Worm (Caenorhabditis elegans) whole organism, mixed stage, embryonic: ENCODE data around the gene cit-1.2.

Experiments
- M03D4.4 ChIP-seq: sonication (generic microtip); optimal IDR thresholded peaks from 2 replicates; lab custom pipeline; 2017; ENCODE audit warnings: mild to moderate bottlenecking, missing genetic modification characterization, missing compliant biosample characterization
- bed-3 ChIP-seq: fragments of 200-800 bp; sonication (Bioruptor generic); optimal IDR thresholded peaks from 3 replicates; lab custom pipeline; 2018; ENCODE audit warnings: mild to moderate bottlenecking, missing genetic modification characterization, moderate library complexity, missing compliant biosample characterization
- ceh-39 ChIP-seq: fragments of 150-350 bp; optimal IDR thresholded peaks from 2 replicates; lab custom pipeline; 2014; ENCODE audit warnings: missing biosample characterization, missing genetic modification characterization
- ceh-43 ChIP-seq: fragments of 200-800 bp; sonication (Bioruptor generic); optimal IDR thresholded peaks from 2 replicates; lab custom pipeline; 2018; ENCODE audit warnings: mild to moderate bottlenecking, missing genetic modification characterization, moderate library complexity, missing compliant biosample characterization
- ceh-83 ChIP-seq: fragments of 200-800 bp; sonication (Bioruptor generic); optimal IDR thresholded peaks from 2 replicates; lab custom pipeline; 2018; ENCODE audit warnings: mild to moderate bottlenecking, missing genetic modification characterization, missing compliant biosample characterization
- ces-1 ChIP-seq: fragments of 150-350 bp; optimal IDR thresholded peaks from 2 replicates; lab custom pipeline; 2014; ENCODE audit warnings: missing biosample characterization, missing genetic modification reagents, missing genetic modification characterization
- drap-1 ChIP-seq: fragments of 200-800 bp; sonication (Bioruptor generic); optimal IDR thresholded peaks from 3 replicates; lab custom pipeline; 2018; ENCODE audit warnings: mild to moderate bottlenecking, missing genetic modification characterization, missing compliant biosample characterization
- elt-3 ChIP-seq: fragments of 150-350 bp; optimal IDR thresholded peaks from 2 replicates; lab custom pipeline; 2014; ENCODE audit warnings: missing biosample characterization, missing genetic modification characterization
- flh-1 ChIP-seq: fragments of 200-800 bp; sonication (Bioruptor generic); optimal IDR thresholded peaks from 2 replicates; lab custom pipeline; 2018; ENCODE audit warnings: mild to moderate bottlenecking, missing genetic modification characterization, moderate library complexity, missing compliant biosample characterization
- ham-2 ChIP-seq: fragments of 200-800 bp; sonication (Bioruptor generic); optimal IDR thresholded peaks from 2 replicates; lab custom pipeline; 2018; ENCODE audit warnings: mild to moderate bottlenecking, missing genetic modification characterization, missing compliant biosample characterization
- hlh-1 ChIP-seq: fragments of 150-350 bp; optimal IDR thresholded peaks from 2 replicates; lab custom pipeline; 2014; ENCODE audit warnings: missing biosample characterization, missing genetic modification reagents, missing genetic modification characterization
- lin-32 ChIP-seq: fragments of 200-800 bp; sonication (Bioruptor generic); optimal IDR thresholded peaks from 2 replicates; lab custom pipeline; 2018; ENCODE audit warnings: mild to moderate bottlenecking, missing genetic modification characterization, missing compliant biosample characterization
- lsy-2 ChIP-seq: fragments of 150-350 bp; optimal IDR thresholded peaks from 2 replicates; lab custom pipeline; 2014; ENCODE audit warnings: missing biosample characterization, missing genetic modification characterization
- mep-1 ChIP-seq: fragments of 150-350 bp; optimal IDR thresholded peaks from 2 replicates; lab custom pipeline; 2017; ENCODE audit warnings: missing biosample characterization, missing genetic modification reagents, missing genetic modification characterization, inconsistent platforms
- mls-2 ChIP-seq: sonication (generic microtip); optimal IDR thresholded peaks from 2 replicates; lab custom pipeline; 2016; ENCODE audit warnings: mild to moderate bottlenecking, missing genetic modification characterization, moderate library complexity, missing compliant biosample characterization
- nhr-12 ChIP-seq: fragments of 150-350 bp; optimal IDR thresholded peaks from 2 replicates; lab custom pipeline; 2014; ENCODE audit warnings: missing biosample characterization, missing genetic modification characterization
- nhr-2 ChIP-seq: fragments of 150-350 bp; optimal IDR thresholded peaks from 2 replicates; lab custom pipeline; 2014; ENCODE audit warnings: missing biosample characterization, missing genetic modification characterization
- nhr-237 ChIP-seq: fragments of 150-350 bp; optimal IDR thresholded peaks from 2 replicates; lab custom pipeline; 2014; ENCODE audit warnings: missing biosample characterization, missing genetic modification characterization
- nhr-28 ChIP-seq: fragments of 150-350 bp; optimal IDR thresholded peaks from 2 replicates; lab custom pipeline; 2014; ENCODE audit warnings: missing biosample characterization, missing genetic modification characterization
- nhr-76 ChIP-seq: sonication (generic microtip); optimal IDR thresholded peaks from 2 replicates; lab custom pipeline; 2017; ENCODE audit warnings: missing biosample characterization, missing genetic modification characterization
- pha-4 ChIP-seq: fragments of 150-350 bp; optimal IDR thresholded peaks from 2 replicates; lab custom pipeline; 2018; ENCODE audit warnings: missing biosample characterization, missing genetic modification reagents, missing genetic modification characterization
- sem-2 ChIP-seq: fragments of 200-800 bp; sonication (Bioruptor generic); optimal IDR thresholded peaks from 2 replicates; lab custom pipeline; 2018; ENCODE audit warnings: mild to moderate bottlenecking, missing genetic modification characterization, missing compliant biosample characterization
- snpc-4 ChIP-seq: fragments of 150-350 bp; optimal IDR thresholded peaks from 2 replicates; lab custom pipeline; 2014; ENCODE audit warnings: missing biosample characterization, missing genetic modification characterization
- sptf-1 ChIP-seq: sonication (generic microtip); optimal IDR thresholded peaks from 2 replicates; lab custom pipeline; 2017; ENCODE audit warnings: mild to moderate bottlenecking, missing genetic modification characterization, moderate library complexity, missing compliant biosample characterization
- tbx-8 ChIP-seq: fragments of 200-800 bp; sonication (Bioruptor generic); optimal IDR thresholded peaks from 2 replicates; lab custom pipeline; 2018; ENCODE audit warnings: mild to moderate bottlenecking, missing genetic modification characterization, moderate library complexity, missing compliant biosample characterization
- unc-120 ChIP-seq: sonication (generic microtip); optimal IDR thresholded peaks from 2 replicates; lab custom pipeline; 2017; ENCODE audit warnings: missing genetic modification characterization, missing compliant biosample characterization; ENCODE audit not compliant: poor library complexity, severe bottlenecking
- unc-62 ChIP-seq: fragments of 150-350 bp; optimal IDR thresholded peaks from 2 replicates; lab custom pipeline; 2014; ENCODE audit warnings: missing biosample characterization, missing genetic modification reagents, missing genetic modification characterization
- zip-8 ChIP-seq: fragments of 150-350 bp; optimal IDR thresholded peaks from 2 replicates; lab custom pipeline; 2014; ENCODE audit warnings: missing biosample characterization, missing genetic modification characterization
- ztf-11 ChIP-seq: fragments of 150-350 bp; optimal IDR thresholded peaks from 2 replicates; lab custom pipeline; 2014; ENCODE audit warnings: missing biosample characterization, missing genetic modification characterization

Gene cit-1.2

DNA sequence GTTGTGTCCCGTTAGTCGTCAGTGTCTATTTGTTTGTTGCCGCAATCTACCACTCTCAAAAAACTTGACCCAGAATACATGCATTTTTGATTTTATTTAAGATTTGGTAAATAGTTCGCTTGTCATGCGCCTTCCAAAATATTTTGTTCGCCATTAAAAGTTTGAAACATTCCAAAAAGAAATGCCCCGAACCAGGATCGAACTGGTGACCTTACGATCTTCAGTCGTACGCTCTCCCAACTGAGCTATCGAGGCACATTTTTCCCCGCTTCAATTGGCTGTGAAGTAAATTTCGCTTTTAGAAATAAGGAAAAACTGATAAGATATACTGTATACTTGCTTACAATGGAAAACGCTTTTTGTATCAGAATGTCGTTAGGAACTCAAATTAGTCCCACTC is 32.3 kb upstream of the cit-1.2 start:
- TF ChIP-seq mep-1 (tag; lab: Kevin White, UChicago) (no peak), elt-3 (tag; lab: Kevin White, UChicago) (no peak)

DNA sequence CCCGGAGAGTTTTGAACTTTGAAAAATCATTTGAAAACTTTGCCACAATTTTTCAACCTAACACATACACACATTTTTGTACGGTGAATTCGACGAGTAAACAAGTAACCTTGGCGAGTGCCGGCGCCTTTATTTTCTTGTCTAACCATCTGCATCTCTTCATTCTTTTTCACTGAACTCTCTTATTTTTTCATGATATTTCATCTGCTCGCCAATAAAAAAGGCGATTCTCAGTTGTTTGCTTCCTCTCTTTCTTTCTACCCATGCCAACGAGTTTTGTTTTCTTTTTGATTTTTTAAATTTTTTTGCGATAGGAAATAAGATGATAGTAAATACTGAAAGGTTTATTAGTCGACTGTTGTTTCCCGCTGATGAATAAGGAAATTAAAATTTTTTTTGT is 31.8 kb upstream of the cit-1.2 start:
- TF ChIP-seq ces-1 (GFP tag; lab: Kevin White, UChicago) = peak; percentile 18
- no peak for TF ChIP-seq hlh-1

DNA sequence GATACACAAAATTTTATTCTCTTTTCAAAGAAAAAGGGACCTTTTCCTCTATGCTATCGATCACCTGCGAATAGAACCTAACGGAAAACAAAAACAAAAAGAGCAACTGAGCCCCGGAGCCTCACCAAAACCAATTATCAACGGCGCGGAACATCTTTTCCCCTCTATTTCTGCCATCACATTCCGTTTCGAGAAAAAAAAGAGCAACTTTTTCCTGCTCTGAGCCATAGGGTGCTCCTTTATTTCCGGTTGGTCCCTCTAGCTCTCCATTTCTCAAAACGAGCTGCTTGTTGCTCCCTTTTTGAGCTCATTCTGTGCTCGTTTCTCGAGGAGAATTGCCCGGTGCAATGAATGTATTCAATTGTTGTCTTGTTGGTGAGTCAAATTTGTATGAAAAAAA is 30.9 kb upstream of the cit-1.2 start, which contains the start of gene clp-1:
clp-1 (plus strand) TSS at position 301 of the 400 bp plus-strand sequence.
- TF ChIP-seq nhr-12 (no peak), lin-32 (GFP tag; lab: Kevin White, UChicago) (no peak), M03D4.4 (tag; lab: Kevin White, UChicago) (no peak), snpc-4 (no peak), ceh-83 (GFP tag; lab: Kevin White, UChicago) (no peak)

DNA sequence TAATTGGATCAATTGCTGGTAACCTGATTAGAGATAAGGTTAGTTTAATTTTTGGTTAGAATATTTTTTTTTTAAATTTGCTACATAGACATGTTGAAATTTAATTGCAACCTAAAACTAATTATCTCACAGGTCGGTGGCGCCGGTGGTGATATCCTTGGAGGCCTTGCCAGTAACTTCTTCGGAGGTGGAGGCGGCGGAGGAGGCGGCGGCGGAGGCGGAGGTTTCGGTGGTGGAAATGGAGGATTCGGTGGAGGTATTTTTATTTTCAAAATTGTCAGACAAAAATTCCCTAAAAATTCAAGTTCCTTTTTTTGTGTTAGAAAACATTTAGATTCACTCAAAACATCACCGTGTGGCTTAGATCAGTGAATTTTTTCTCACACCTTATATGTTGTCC is 29.3 kb upstream of the cit-1.2 start:
- TF ChIP-seq hlh-1 = no peak
- TF ChIP-seq drap-1 (GFP tag; lab: Kevin White, UChicago) = no peak
- no peak for TF ChIP-seq pha-4 (tag; lab: Kevin White, UChicago)
- no peak for TF ChIP-seq nhr-28 (tag; lab: Kevin White, UChicago)
- no peak for TF ChIP-seq sem-2
- no peak for TF ChIP-seq ceh-39 (tag; lab: Kevin White, UChicago)
- TF ChIP-seq ham-2 = no peak
- TF ChIP-seq bed-3 (GFP tag; lab: Kevin White, UChicago) = no peak
- TF ChIP-seq M03D4.4 (tag; lab: Kevin White, UChicago) = no peak
- no peak for TF ChIP-seq ztf-11
- TF ChIP-seq ceh-83 (GFP tag; lab: Kevin White, UChicago) = no peak
- TF ChIP-seq nhr-237 (tag; lab: Kevin White, UChicago) = no peak
- no peak for TF ChIP-seq unc-62 (GFP tag; lab: Kevin White, UChicago)
- TF ChIP-seq lsy-2 (tag; lab: Kevin White, UChicago) = no peak

DNA sequence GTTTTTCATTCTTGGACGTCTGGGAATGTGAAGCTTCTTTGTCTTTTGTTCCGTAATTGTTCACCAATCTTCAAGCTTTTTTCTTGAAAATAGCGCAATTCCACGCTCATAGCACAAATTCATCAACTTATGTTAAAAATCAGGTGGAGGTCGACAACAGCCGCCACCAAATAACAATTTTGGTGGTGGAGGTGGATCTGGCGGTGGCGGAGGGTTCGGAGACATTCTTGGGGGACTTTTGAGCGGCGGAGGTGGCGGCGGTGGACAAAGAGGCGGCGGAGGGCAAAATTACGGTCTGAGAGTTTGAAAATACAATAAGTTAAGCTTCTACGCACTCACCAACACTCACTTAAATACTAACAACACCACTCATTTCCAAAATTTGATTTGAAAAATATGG is 28.6 kb upstream of the cit-1.2 start:
- TF ChIP-seq bed-3 (GFP tag; lab: Kevin White, UChicago) (no peak), ceh-83 (GFP tag; lab: Kevin White, UChicago) (no peak), elt-3 (tag; lab: Kevin White, UChicago) (no peak), unc-120 (tag; lab: Kevin White, UChicago) (no peak), drap-1 (GFP tag; lab: Kevin White, UChicago) (no peak), hlh-1 (no peak), ham-2 (no peak), ztf-11 (no peak), unc-62 (GFP tag; lab: Kevin White, UChicago) (no peak), pha-4 (tag; lab: Kevin White, UChicago) (no peak), flh-1 (no peak), nhr-237 (tag; lab: Kevin White, UChicago) (no peak), zip-8 (tag; lab: Kevin White, UChicago) (no peak), mep-1 (tag; lab: Kevin White, UChicago) (no peak), ces-1 (GFP tag; lab: Kevin White, UChicago) (no peak), sem-2 (no peak), tbx-8 (GFP tag; lab: Kevin White, UChicago) (no peak), nhr-28 (tag; lab: Kevin White, UChicago) (no peak), nhr-2 (tag; lab: Kevin White, UChicago) (no peak), sptf-1 (tag; lab: Kevin White, UChicago) (no peak)

DNA sequence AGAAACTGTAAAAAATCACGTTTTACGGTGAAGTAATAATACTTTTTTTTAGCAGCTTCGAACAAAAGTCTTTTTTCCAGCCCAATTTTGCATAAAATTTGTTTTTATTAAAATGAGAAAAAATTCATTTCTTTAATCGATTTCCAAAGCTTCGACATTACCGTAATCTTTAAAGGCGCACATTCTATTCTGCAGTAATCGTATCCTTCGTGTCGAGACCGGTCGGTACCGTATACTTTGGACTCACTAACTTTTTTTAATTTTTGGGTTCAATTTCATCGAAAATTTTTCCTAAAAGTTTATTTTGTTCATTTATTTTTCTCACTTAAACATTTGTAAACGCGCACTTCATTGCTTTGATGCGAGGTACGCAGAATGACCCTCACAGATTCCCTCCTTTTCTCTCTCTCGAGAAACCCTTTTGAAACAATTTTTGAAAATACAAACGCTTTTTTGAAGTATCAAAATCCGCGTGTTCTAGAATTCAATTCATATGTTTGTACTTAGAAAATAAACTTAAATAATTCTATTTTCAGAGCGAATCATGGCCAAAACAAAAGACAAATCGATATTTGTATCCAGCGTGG is 23.9 kb upstream of the cit-1.2 start, which contains the start of gene hrpk-2:
hrpk-2 (plus strand) TSS at position 537 of the 587 bp plus-strand sequence.
- TF ChIP-seq ces-1 (GFP tag; lab: Kevin White, UChicago) (no peak), mep-1 (tag; lab: Kevin White, UChicago) (no peak), M03D4.4 (tag; lab: Kevin White, UChicago) (no peak), ham-2 (no peak), bed-3 (GFP tag; lab: Kevin White, UChicago) (no peak), hlh-1 (no peak), ceh-39 (tag; lab: Kevin White, UChicago) (no peak), mls-2 (tag; lab: Kevin White, UChicago) (no peak), ceh-43 (GFP tag; lab: Kevin White, UChicago) (no peak), tbx-8 (GFP tag; lab: Kevin White, UChicago) (no peak), snpc-4 (no peak), flh-1 (no peak), nhr-237 (tag; lab: Kevin White, UChicago) (no peak), ztf-11 (no peak), sem-2 (no peak), ceh-83 (GFP tag; lab: Kevin White, UChicago) (no peak), lin-32 (GFP tag; lab: Kevin White, UChicago) (no peak), nhr-76 (tag; lab: Kevin White, UChicago) (no peak)
